Worm (Caenorhabditis elegans) whole organism, early embryonic: ENCODE results near the gene fbxa-4.

Source experiments
- F13C5.2 ChIP-seq: sonication (generic microtip); optimal IDR thresholded peaks from 2 replicates; lab custom pipeline; 2017; ENCODE audit warnings: mild to moderate bottlenecking, missing genetic modification characterization, inconsistent platforms, missing compliant biosample characterization
- aly-1 ChIP-seq: sonication (generic microtip); optimal IDR thresholded peaks from 2 replicates; lab custom pipeline; 2016; ENCODE audit warnings: missing genetic modification characterization, missing compliant biosample characterization
- ama-1 ChIP-seq: fragments of 150-350 bp; optimal IDR thresholded peaks from 2 replicates; lab custom pipeline; 2014
- ceh-13 ChIP-seq: fragments of 200-800 bp; sonication (Bioruptor generic); optimal IDR thresholded peaks from 2 replicates; lab custom pipeline; 2018; ENCODE audit warnings: mild to moderate bottlenecking, missing genetic modification characterization, missing compliant biosample characterization
- ets-7 ChIP-seq: sonication (generic microtip); optimal IDR thresholded peaks from 2 replicates; lab custom pipeline; 2016; ENCODE audit warnings: missing genotype, missing genetic modification characterization, missing compliant biosample characterization
- flt-1 ChIP-seq: fragments of 200-800 bp; sonication (Bioruptor generic); IDR thresholded peaks from 2 replicates; pipeline ENCODE4 v1.3.6; 2022; ENCODE audit warnings: missing genetic modification characterization, missing compliant biosample characterization
- hmg-4 ChIP-seq: fragments of 200-800 bp; sonication (Bioruptor generic); optimal IDR thresholded peaks from 2 replicates; lab custom pipeline; 2018; ENCODE audit warnings: mild to moderate bottlenecking, missing genetic modification characterization, missing compliant biosample characterization
- tbx-37 ChIP-seq: fragments of 200-800 bp; sonication (Bioruptor generic); conservative IDR thresholded peaks from 2 replicates; pipeline ENCODE4 v1.3.6; 2022; ENCODE audit warnings: missing genetic modification reagents, missing genetic modification characterization, missing compliant biosample characterization

DNA sequence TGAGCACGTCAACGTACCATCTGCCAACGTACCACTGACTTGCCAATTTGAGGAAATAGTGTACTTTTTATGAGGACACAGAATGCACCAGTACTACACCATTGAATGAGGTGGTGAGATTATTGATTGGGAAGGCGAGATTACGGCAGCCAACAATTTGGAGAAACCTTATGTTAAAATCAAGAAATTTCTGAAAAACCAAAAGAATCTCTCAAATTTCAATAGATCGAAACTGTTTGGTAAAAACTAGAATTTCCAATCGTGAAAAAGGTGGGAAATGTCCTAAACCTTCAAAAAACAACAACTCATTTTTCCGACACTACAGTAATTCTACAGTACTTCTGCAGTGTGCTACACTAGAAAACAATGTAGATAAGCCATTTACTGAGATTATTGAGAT lies 16.6 kb upstream of the fbxa-4 start, which contains the start of gene ceh-86:
- TF ChIP-seq ets-7 (no peak), ceh-13 (GFP tag; lab: Kevin White, UChicago) (no peak), flt-1 (GFP tag; lab: Robert Waterston, UW) (no peak), ama-1 (lab: Kevin White, UChicago) (no peak), tbx-37 (GFP tag; lab: Robert Waterston, UW) (no peak), F13C5.2 (no peak), hmg-4 (no peak), aly-1 (tag; lab: Kevin White, UChicago) (no peak)
